Fruit fly (Drosophila melanogaster) whole organism: ENCODE results near the gene CG44198.

Experiments used
- CG8478 ChIP-seq: fragments of >200 bp; optimal IDR thresholded peaks from 2 replicates; lab custom pipeline; 2018; ENCODE audit warnings: inconsistent platforms
- Dll ChIP-seq: fragments of >200 bp; optimal IDR thresholded peaks from 2 replicates; lab custom pipeline; 2017
- EcR ChIP-seq, 2 experiments: fragments of >200 bp; optimal IDR thresholded peaks; 2 replicates each; lab custom pipeline; 2017; ENCODE audit warnings: missing biosample characterization in 2 of 2, missing genetic modification characterization in 2 of 2, missing genetic modification reagents in 2 of 2
- pan ChIP-seq: fragments of >200 bp; optimal IDR thresholded peaks from 2 replicates; lab custom pipeline; 2017
- psq ChIP-seq: fragments of >200 bp; optimal IDR thresholded peaks from 2 replicates; lab custom pipeline; 2017
- usp ChIP-seq: fragments of >200 bp; optimal IDR thresholded peaks from 2 replicates; lab custom pipeline; 2017; ENCODE audit warnings: missing biosample characterization, missing genetic modification characterization, mixed read lengths

The CG44198 gene

DNA sequence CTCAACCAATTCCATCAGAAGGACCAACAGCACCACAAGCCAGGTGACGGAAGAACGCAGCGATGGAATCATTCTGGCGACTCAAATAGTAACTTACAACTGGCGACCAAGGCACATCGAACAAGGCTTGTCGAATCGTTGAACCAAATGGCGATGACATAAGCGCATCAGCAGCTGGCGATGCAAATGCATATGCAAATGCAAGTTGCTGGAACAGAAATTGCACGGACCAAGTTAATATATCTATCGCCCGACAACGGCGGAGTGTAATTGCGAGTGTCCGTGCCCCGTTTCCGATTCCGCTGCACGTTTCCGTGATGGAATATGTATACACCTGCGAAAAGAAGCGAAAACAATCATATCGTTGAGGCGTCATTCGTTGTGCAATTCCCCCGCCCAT lies at the start of gene CG44198, which contains the start of gene CG43050:
CG44198 (minus strand) TSS at position 101 of the 400 bp plus-strand sequence.
CG43050 (plus strand) TSS at position 261 of the 400 bp plus-strand sequence.
- TF ChIP-seq EcR (GFP tag; optimal IDR thresholded peaks at IDR 0.05; lab: Kevin White, UChicago), result no peak
- TF ChIP-seq Dll (lab: Kevin White, UChicago), result no peak
- TF ChIP-seq pan (lab: Kevin White, UChicago), result no peak
- TF ChIP-seq psq (lab: Kevin White, UChicago), result no peak
- TF ChIP-seq CG8478 (lab: Kevin White, UChicago), result no peak
- TF ChIP-seq usp (GFP tag; lab: Kevin White, UChicago), result no peak

DNA sequence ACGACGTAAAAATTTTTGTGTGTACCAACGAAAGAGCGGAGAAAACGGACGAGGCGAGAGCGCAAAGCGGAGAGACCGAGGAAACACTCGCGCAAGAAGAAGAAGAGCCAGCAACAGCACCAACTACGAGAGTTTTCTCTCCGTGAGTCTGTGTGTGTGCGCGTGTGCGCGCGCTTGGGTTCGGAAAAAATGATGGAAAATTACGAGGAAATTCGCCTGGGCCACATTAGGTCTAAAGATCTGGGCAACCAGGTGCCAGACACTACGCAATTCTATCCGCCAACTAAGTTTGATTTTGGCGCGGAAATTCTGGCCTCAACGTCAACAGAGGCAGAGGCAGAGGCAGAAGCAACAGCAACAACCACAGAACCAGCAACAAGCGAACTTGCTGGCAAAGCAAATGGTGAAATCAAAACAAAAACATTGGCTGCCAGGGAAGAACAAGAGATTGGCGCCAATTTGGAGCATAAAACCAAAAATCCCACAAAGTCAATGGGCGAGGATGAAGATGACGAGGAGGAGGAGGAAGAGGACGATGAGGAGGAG lies 46.9 kb upstream of the CG44198 start, which contains the start of gene DnaJ-H:
DnaJ-H (minus strand) TSS at position 271 of the 546 bp plus-strand sequence.
- TF ChIP-seq EcR (GFP tag; optimal IDR thresholded peaks at IDR 0.05; lab: Kevin White, UChicago), result no peak
- peak; percentile 30 for TF ChIP-seq psq (lab: Kevin White, UChicago)
- TF ChIP-seq pan (lab: Kevin White, UChicago), result no peak

DNA sequence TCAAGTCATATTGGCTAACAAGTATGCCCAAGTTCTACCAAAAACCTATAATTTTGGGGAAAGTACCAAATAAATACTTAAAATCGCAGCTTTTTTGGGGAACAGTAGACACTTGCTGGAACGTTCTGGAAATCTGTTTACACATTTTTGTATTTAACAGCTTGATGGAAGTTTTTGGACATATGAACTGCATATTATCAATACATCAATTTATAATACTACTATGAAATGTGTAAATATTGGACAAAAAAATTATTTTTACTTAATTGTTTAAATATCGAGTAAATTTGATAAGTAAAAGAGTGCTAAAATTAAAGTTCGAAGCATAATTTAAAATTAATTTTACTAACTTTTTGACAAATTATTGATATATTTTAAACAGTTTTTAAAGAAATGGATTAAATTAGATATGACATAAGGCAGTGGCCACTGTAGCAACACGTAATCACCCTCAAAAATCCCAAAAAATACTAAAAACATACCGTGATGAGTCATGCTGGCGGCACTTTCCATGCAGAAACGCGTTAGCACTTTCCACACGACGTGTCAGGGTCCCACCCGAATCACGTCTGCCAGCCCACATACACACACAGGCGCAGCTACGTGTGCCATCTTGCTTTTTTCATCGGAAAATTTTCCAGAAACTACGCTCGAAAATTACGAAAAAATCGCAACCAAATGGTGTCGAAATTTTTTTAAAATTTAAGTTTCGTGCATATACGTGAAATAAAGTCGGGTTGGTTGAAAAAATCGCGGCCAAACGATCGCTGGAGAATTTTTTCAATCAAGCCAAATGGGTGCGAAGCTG lies 46.3 kb upstream of the CG44198 start, which contains the start of gene Sirt1:
Sirt1 (plus strand) TSS at position 571 of the 808 bp plus-strand sequence.
- TF ChIP-seq CG8478 (lab: Kevin White, UChicago), result no peak
- no peak for TF ChIP-seq psq (lab: Kevin White, UChicago)
- no peak for TF ChIP-seq Dll (lab: Kevin White, UChicago)
- no peak for TF ChIP-seq usp (GFP tag; lab: Kevin White, UChicago)
- no peak for TF ChIP-seq EcR (GFP tag; optimal IDR thresholded peaks at IDR 0.05; lab: Kevin White, UChicago)
- no peak for TF ChIP-seq pan (lab: Kevin White, UChicago)

DNA sequence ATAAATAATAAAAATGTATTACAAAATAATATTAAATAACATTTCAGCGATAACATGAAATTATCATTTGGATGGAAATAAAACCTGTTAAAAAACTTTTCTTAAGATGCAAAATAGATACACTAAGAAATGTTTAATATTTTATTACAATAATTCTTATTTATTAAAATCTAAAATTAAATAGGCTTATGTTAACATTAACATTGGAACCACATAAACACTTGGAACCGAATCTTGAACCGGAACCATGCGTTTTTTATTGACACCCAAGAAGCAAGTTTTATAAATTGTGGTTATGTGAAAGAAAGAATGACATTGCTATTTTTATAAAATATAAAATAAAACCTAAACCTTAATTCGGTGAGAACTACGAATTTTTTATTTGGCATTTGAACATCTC lies 41.3 kb upstream of the CG44198 start, which contains the start of gene kmg:
kmg (plus strand) TSS at position 301 of the 400 bp plus-strand sequence.
- TF ChIP-seq usp (GFP tag; lab: Kevin White, UChicago) (no peak), CG8478 (lab: Kevin White, UChicago) (no peak), pan (lab: Kevin White, UChicago) (no peak), Dll (lab: Kevin White, UChicago) (no peak), psq (lab: Kevin White, UChicago) (no peak), EcR (GFP tag; optimal IDR thresholded peaks at IDR 0.05; lab: Kevin White, UChicago) (no peak)

DNA sequence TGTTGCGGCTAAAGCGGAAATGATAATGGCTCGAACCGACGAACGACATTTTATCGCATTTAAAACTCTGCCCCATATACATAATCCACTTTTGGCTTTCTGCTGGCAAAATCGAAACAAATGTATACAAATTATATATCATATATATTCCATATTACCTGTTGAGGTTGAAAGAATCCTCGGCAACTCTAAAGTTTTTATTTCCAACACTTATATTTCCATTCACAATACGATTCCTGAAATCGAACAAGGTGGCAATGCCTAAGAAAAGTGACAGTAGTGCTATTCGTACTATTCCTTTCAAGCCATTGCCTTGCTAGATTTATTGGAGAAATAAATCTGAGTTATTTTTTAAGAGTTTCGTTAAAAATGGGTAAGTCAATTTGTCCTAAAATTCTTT lies 39.6 kb upstream of the CG44198 start, which contains the start of gene Pk34A:
Pk34A (plus strand) TSS at position 301 of the 400 bp plus-strand sequence.
- TF ChIP-seq psq (lab: Kevin White, UChicago), result no peak

DNA sequence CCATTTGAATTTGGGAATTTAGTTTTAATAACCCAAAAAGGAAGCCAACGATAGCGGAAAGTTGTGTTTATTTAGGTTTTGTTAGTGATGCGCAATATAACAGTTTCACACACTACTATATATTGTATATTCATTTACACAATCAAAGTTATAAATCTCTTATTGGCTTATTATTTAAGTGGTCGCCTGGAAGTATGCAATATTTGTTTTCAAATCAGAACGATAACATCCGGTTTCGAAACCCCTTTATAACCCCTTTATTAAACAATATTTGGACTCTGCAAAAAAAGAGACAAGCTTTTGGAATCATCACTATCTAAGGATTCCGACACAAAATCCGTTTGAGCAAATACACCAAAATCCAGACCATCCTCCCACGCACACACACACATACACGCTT lies 39.0 kb upstream of the CG44198 start:
- no peak for TF ChIP-seq Dll (lab: Kevin White, UChicago)
- TF ChIP-seq usp (GFP tag; lab: Kevin White, UChicago), result no peak
- no peak for TF ChIP-seq psq (lab: Kevin White, UChicago)
- TF ChIP-seq EcR (GFP tag; optimal IDR thresholded peaks at IDR 0.05; lab: Kevin White, UChicago), result no peak

DNA sequence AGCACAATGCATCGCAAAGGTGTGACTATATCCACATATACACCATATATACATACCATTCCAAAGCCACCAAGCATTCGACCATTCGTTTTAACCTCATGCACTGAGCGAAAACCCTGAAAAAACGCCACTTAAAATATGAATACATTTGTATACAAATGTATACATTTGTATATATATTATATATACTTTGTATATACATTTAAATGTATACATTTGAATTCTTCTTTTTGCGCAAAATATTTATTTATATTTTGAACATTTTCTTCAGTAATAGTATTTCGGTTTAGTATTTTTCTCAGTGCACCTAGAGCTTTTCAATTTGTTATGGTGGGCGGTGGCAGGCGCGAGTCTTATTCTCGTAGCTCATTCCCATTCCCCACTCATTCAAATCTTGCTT lies 37.4 kb upstream of the CG44198 start:
- TF ChIP-seq CG8478 (lab: Kevin White, UChicago) (no peak), pan (lab: Kevin White, UChicago) (no peak), usp (GFP tag; lab: Kevin White, UChicago) (no peak), psq (lab: Kevin White, UChicago) (no peak), EcR (GFP tag; optimal IDR thresholded peaks at IDR 0.05; lab: Kevin White, UChicago) (no peak), Dll (lab: Kevin White, UChicago) (no peak)

DNA sequence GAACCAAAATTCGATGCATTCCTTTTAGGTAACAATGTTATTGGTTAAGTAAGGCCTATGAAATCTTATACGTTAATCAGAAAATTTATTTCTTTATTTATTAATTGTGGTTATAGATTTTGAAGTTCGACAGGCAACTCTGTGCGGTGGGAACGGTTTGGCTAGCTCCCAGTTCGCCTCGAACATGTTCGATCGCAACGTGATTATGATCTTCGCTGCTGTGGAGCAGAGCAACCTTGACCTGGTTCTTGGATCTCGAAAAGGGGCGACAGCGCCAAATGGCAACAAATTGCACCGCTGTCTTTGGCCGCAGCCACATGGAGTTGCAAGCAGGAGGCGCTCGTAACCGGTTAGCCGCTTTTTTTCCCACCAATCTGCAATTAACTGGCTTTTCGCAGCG lies 35.4 kb upstream of the CG44198 start:
- no peak for TF ChIP-seq pan (lab: Kevin White, UChicago)
- TF ChIP-seq psq (lab: Kevin White, UChicago), result no peak
- no peak for TF ChIP-seq EcR (GFP tag; optimal IDR thresholded peaks at IDR 0.05; lab: Kevin White, UChicago)
- no peak for TF ChIP-seq usp (GFP tag; lab: Kevin White, UChicago)
- TF ChIP-seq CG8478 (lab: Kevin White, UChicago), result no peak
- TF ChIP-seq Dll (lab: Kevin White, UChicago), result no peak

DNA sequence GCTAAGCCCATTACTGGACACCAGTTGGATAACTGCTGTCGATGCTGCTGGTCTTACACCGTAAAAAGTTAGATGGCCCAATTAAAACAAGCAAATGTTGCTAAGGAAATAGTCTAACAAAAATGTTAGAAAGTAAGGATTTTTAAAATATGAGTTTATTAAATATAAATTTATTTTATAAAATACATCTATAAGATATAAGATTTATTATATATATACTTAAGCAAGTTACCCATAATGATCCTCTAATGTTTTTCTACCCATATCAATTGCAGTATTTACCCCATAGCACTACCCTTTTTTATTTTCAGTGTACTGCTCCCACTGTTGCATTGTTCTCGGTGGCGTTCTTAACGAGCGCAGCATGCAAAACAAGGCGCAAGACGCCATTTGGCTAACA lies 27.3 kb upstream of the CG44198 start:
- no peak for TF ChIP-seq EcR (GFP tag; optimal IDR thresholded peaks at IDR 0.05; lab: Kevin White, UChicago)
- TF ChIP-seq psq (lab: Kevin White, UChicago), result no peak
- TF ChIP-seq Dll (lab: Kevin White, UChicago), result no peak
- TF ChIP-seq usp (GFP tag; lab: Kevin White, UChicago), result no peak
- no peak for TF ChIP-seq pan (lab: Kevin White, UChicago)
- TF ChIP-seq CG8478 (lab: Kevin White, UChicago), result no peak

DNA sequence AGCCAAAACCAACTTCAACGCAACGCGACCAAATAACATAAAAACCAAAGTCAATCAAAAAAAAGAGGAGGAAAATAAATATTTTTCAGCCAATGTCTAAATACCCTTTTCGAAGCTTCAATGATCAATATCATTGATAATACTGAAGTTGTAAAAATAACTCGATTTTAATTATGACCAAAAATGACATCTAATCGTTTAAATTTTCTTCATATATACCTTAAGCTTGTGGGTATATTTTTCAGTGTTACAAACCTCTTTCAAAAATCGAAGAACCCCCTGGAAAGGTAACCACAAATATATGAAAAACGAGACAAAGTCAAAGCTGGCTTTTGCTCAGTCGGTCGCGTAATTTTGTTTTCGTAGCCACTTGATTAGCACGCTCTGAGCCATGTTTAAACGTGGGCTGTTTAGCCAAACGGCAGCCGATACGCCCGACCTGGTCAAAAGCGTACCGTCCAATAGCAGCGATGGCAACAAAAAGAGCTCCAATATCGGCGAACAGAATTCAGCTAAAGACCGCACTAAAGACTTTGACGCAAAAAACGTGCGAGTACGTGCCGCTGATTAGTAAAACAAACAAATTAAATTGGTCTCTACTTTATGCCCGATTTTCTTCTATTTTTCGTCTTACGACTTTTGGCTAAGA lies 26.2 kb upstream of the CG44198 start:
- no peak for TF ChIP-seq pan (lab: Kevin White, UChicago)
- no peak for TF ChIP-seq EcR (GFP tag; optimal IDR thresholded peaks at IDR 0.05; lab: Kevin White, UChicago)
- no peak for TF ChIP-seq CG8478 (lab: Kevin White, UChicago)
- no peak for TF ChIP-seq usp (GFP tag; lab: Kevin White, UChicago)
- no peak for TF ChIP-seq Dll (lab: Kevin White, UChicago)
- no peak for TF ChIP-seq psq (lab: Kevin White, UChicago)

DNA sequence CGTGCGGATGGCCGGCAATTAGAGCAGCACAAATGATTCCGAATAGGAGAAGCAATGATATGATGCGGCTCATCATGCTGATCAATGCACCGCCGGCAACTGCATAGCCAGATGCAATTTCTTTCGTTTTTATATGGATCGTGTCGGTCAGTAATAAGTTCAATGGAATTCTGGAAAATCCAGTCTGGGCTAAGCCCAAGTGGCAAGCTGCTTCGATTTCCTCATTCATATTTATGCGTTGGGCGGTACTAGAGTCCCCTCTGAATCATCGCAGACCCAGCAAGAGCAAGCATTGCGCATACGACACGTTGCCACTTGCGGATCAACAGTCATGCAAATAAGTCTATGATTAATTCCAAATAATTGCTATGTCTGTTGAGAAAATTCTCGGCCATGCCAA lies 24.6 kb upstream of the CG44198 start, which contains the start of gene CG16978:
CG16978 (minus strand) TSS at position 101 of the 400 bp plus-strand sequence.
- no peak for TF ChIP-seq CG8478 (lab: Kevin White, UChicago)
- no peak for TF ChIP-seq pan (lab: Kevin White, UChicago)
- no peak for TF ChIP-seq psq (lab: Kevin White, UChicago)
- TF ChIP-seq usp (GFP tag; lab: Kevin White, UChicago), result no peak
- no peak for TF ChIP-seq Dll (lab: Kevin White, UChicago)
- no peak for TF ChIP-seq EcR (GFP tag; optimal IDR thresholded peaks at IDR 0.05; lab: Kevin White, UChicago)
